Worm (Caenorhabditis elegans): Measurements from ENCODE around the gene T01C3.3.

- TF ChIP-seq lin-15B (tag; optimal IDR thresholded peaks at IDR 0.05) (no peak), ama-1 (optimal IDR thresholded peaks at IDR 0.05) (no peak), fkh-10 (GFP tag; optimal IDR thresholded peaks at IDR 0.05) (no peak), nhr-11 (tag; optimal IDR thresholded peaks at IDR 0.05) (no peak), unc-62 (GFP tag; optimal IDR thresholded peaks at IDR 0.05) (no peak), lin-13 (GFP tag; optimal IDR thresholded peaks at IDR 0.05) (no peak)
These were observed 27.8 kb upstream of the T01C3.3 start, which contains the start of gene F14H8.2 for ce11 chrV:15020229-15020628.

All from whole organism, L1 larva.